Worm (Caenorhabditis elegans): ENCODE data around the gene atg-7.

The atg-7 gene

DNA sequence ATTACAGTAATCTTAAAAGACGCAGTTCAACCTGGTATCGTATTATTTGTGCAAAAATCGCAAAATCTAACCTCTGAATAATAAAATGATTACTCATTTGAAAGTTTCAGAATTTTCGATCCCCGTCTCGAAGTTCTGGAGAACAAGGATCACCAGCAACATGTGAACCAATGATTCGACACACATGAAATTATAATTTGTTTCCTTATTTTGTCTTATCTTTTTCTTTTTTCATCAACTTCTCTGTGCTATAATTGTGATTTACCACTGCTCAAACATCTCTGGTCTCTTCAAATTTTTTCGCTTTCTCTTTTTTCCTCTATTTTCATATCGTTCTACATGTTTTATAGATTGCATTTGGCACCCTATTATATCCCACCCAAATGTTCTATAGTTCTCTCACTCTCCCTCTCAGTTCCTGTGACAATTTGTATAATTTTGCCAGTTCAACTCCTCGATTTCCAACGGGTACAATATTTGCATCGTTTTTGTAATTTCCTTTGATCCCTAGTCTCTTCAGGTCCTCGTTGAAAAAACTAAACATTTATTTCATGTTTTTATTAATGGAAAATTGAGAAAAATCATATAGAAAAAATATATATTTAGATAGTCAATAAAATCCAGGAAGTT lies 17.8 kb downstream of the atg-7 start:
- TF ChIP-seq ceh-28 (tag; optimal IDR thresholded peaks at IDR 0.05), result peak; percentile 41
- peak; percentile 4 for TF ChIP-seq ceh-82 (tag; optimal IDR thresholded peaks at IDR 0.05)
- TF ChIP-seq sea-2 (GFP tag; optimal IDR thresholded peaks at IDR 0.05), result no peak
- peak; percentile 28 for TF ChIP-seq daf-12 (tag; optimal IDR thresholded peaks at IDR 0.05)
- peak; percentile 32 for TF ChIP-seq nfya-1 (tag; optimal IDR thresholded peaks at IDR 0.05; ENCODE audit: insufficient read depth)

ce11 chrIV:11053652-11054317 lies 27.1 kb downstream of the atg-7 start, which contains the start of the genes F36H1.12 and lin-3:
Gene F36H1.12, minus strand, starts transcription at chrIV:11053702.
Gene lin-3, plus strand, starts transcription at chrIV:11054308.
- TF ChIP-seq nhr-77 (tag; optimal IDR thresholded peaks at IDR 0.05), result no peak
- TF ChIP-seq hmg-11 (tag; optimal IDR thresholded peaks at IDR 0.05), result no peak
- TF ChIP-seq aly-2 (tag; optimal IDR thresholded peaks at IDR 0.05), result no peak
- no peak for TF ChIP-seq ama-1 (optimal IDR thresholded peaks at IDR 0.05)
- TF ChIP-seq unc-62 (GFP tag; optimal IDR thresholded peaks at IDR 0.05), result no peak
- no peak for TF ChIP-seq mdl-1 (tag; optimal IDR thresholded peaks at IDR 0.05)
- no peak for TF ChIP-seq lin-15B (tag; optimal IDR thresholded peaks at IDR 0.05)

DNA sequence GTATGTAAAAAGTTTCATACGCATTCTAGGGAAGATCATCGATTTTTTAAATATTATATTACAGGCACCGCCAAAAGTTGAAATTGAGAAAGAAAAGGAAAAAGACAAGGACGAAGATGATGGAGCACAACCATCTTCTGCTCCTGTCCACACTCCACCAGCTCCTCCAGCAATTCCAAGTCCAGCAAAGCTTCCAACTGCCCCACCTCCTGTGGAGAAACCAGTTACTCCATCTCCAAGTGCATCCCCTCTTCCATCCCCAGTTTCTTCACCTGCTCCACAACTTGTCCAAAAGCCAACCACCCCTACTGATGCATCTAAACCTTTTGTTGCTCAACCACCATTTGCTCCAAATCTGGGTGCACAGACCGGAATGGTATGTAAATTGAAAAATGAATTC lies 28.9 kb downstream of the atg-7 start:
- TF ChIP-seq mdl-1 (tag; optimal IDR thresholded peaks at IDR 0.05) (no peak), skn-1 (tag; optimal IDR thresholded peaks at IDR 0.05) (no peak), sea-2 (GFP tag; optimal IDR thresholded peaks at IDR 0.05) (no peak)

DNA sequence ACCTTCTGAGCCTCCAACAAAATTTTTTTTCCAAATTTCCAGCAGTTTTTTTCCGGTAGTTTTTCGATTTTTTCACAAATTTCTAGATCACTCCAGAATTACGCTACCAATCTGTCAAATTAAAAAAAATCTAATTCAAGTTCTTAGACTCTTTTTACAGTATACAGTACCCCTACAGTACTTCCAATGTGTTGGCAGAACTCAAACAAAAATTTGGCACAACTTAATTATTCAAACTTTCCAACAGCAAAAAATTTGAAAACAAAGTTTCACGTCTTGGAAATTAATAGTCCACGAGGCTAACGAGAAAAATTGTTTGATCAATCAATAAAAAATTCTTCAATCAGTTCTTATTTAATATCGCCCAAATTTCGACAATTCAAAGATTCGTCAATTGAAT lies 31.0 kb downstream of the atg-7 start, which contains the start of gene F36H1.3:
F36H1.3 (plus strand) TSS at position 323 of the 400 bp plus-strand sequence.
- TF ChIP-seq nhr-25 (tag; optimal IDR thresholded peaks at IDR 0.05), result no peak
- no peak for TF ChIP-seq R02D3.7 (tag; optimal IDR thresholded peaks at IDR 0.05)
- TF ChIP-seq daf-12 (tag; optimal IDR thresholded peaks at IDR 0.05), result no peak
- TF ChIP-seq lin-15B (tag; optimal IDR thresholded peaks at IDR 0.05), result no peak
- no peak for TF ChIP-seq nhr-77 (tag; optimal IDR thresholded peaks at IDR 0.05)
- TF ChIP-seq nhr-23 (tag; optimal IDR thresholded peaks at IDR 0.05), result no peak
- no peak for TF ChIP-seq snpc-4 (tag; optimal IDR thresholded peaks at IDR 0.05)
- TF ChIP-seq nfya-1 (tag; optimal IDR thresholded peaks at IDR 0.05; ENCODE audit: insufficient read depth), result no peak
- no peak for TF ChIP-seq ceh-82 (tag; optimal IDR thresholded peaks at IDR 0.05)
- no peak for TF ChIP-seq ceh-16 (tag; optimal IDR thresholded peaks at IDR 0.05)

ce11 chrIV:11048871-11049270 lies 32.0 kb downstream of the atg-7 start, which contains the start of gene F36H1.11:
Gene F36H1.11, plus strand, starts transcription at chrIV:11049171.
- TF ChIP-seq zag-1 (tag; optimal IDR thresholded peaks at IDR 0.05), result no peak
- no peak for TF ChIP-seq jun-1 (tag; optimal IDR thresholded peaks at IDR 0.05)
- no peak for TF ChIP-seq lin-15B (tag; optimal IDR thresholded peaks at IDR 0.05)
- TF ChIP-seq nhr-28 (tag; optimal IDR thresholded peaks at IDR 0.05), result no peak
- TF ChIP-seq nhr-11 (tag; optimal IDR thresholded peaks at IDR 0.05), result no peak
- no peak for TF ChIP-seq mdl-1 (tag; optimal IDR thresholded peaks at IDR 0.05)
- no peak for TF ChIP-seq ceh-82 (tag; optimal IDR thresholded peaks at IDR 0.05)
- no peak for TF ChIP-seq nhr-77 (tag; optimal IDR thresholded peaks at IDR 0.05)
- TF ChIP-seq nhr-12 (tag; optimal IDR thresholded peaks at IDR 0.05), result no peak
- no peak for TF ChIP-seq fkh-10 (GFP tag; optimal IDR thresholded peaks at IDR 0.05)
- TF ChIP-seq elt-3 (tag; optimal IDR thresholded peaks at IDR 0.05), result no peak
- no peak for TF ChIP-seq ZK546.5 (tag; optimal IDR thresholded peaks at IDR 0.05)
- no peak for TF ChIP-seq ceh-16 (tag; optimal IDR thresholded peaks at IDR 0.05)
- TF ChIP-seq ztf-4 (tag; optimal IDR thresholded peaks at IDR 0.05), result no peak
- no peak for TF ChIP-seq snpc-4 (tag; optimal IDR thresholded peaks at IDR 0.05)
- no peak for TF ChIP-seq nhr-76 (tag; optimal IDR thresholded peaks at IDR 0.05)

DNA sequence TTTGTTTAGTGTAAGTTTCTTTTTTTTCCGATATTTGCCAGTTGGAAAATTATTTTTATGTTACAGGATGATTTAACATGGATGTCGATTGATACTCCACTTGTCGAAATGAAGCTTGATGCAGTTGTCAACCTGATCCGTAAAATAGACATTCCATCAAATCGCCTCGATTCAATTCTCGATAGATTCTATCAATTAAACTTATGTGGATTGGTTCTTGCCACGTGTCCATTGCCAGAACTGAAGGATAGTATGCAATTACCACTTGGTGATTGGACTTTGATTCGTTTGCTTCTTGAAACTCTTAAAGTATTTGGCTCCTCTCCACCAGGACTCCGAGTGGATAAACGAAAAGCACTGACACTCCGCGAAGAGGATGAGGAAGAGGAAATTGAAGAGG lies 36.5 kb downstream of the atg-7 start:
- TF ChIP-seq unc-62 (GFP tag; optimal IDR thresholded peaks at IDR 0.05) (no peak), aly-2 (tag; optimal IDR thresholded peaks at IDR 0.05) (no peak), ztf-4 (tag; optimal IDR thresholded peaks at IDR 0.05) (no peak), sea-2 (GFP tag; optimal IDR thresholded peaks at IDR 0.05) (no peak), nhr-237 (tag; optimal IDR thresholded peaks at IDR 0.05) (no peak), lsy-12 (tag; optimal IDR thresholded peaks at IDR 0.05) (no peak), fkh-10 (GFP tag; optimal IDR thresholded peaks at IDR 0.05) (no peak), fkh-2 (tag; optimal IDR thresholded peaks at IDR 0.05) (no peak)

All from whole organism, L3 larva.